Worm (Caenorhabditis elegans): ENCODE data around the gene F54E2.9.

- TF ChIP-seq mdl-1 (tag; optimal IDR thresholded peaks at IDR 0.05) (no peak), ama-1 (optimal IDR thresholded peaks at IDR 0.05) (no peak), nhr-76 (tag; optimal IDR thresholded peaks at IDR 0.05) (no peak), snpc-4 (tag; optimal IDR thresholded peaks at IDR 0.05) (no peak), elt-3 (tag; optimal IDR thresholded peaks at IDR 0.05) (no peak), nhr-237 (tag; optimal IDR thresholded peaks at IDR 0.05) (no peak), C04F5.9 (tag; optimal IDR thresholded peaks at IDR 0.05) (no peak), nhr-77 (tag; optimal IDR thresholded peaks at IDR 0.05) (no peak)
Measured at ce11 chrV:2771560-2771959, 42.2 kb downstream of the F54E2.9 start, which contains the start of gene srh-56.

Data from whole organism, L1 larva.